Worm (Caenorhabditis elegans) whole organism, young adult: Measurements from ENCODE around the gene srw-127.
A peak's percentile ranks its signal among the peaks of the same experiment; 100 is the strongest.

Source experiments
- B0035.1 ChIP-seq: sonication (generic microtip); optimal IDR thresholded peaks from 2 replicates; lab custom pipeline; 2016; ENCODE audit warnings: missing genetic modification characterization, mild to moderate bottlenecking, missing compliant biosample characterization, missing genotype, missing genetic modification reagents
- C06A6.2 ChIP-seq: fragments of 200-800 bp; sonication (Bioruptor generic); conservative IDR thresholded peaks from 2 replicates; pipeline ENCODE4 v1.3.6; 2022; ENCODE audit warnings: missing genetic modification characterization, missing compliant biosample characterization
- F10E7.11 ChIP-seq: sonication (generic microtip); optimal IDR thresholded peaks from 2 replicates; lab custom pipeline; 2017; ENCODE audit warnings: mild to moderate bottlenecking, missing genetic modification characterization, moderate library complexity, missing compliant biosample characterization
- F23B12.7 ChIP-seq: sonication (generic microtip); optimal IDR thresholded peaks from 2 replicates; lab custom pipeline; 2017; ENCODE audit warnings: missing genetic modification characterization, mild to moderate bottlenecking, missing compliant biosample characterization, antibody characterized with exemption, moderate library complexity; ENCODE audit not compliant: insufficient read depth
- F33H1.4 ChIP-seq: fragments of 200-800 bp; sonication (Bioruptor generic); IDR thresholded peaks from 2 replicates; pipeline ENCODE4 v1.3.6; 2022; ENCODE audit warnings: missing genetic modification reagents, missing genetic modification characterization, missing compliant biosample characterization
- F37B4.10 ChIP-seq: fragments of 200-800 bp; sonication (Bioruptor generic); IDR thresholded peaks from 2 replicates; pipeline ENCODE4 v1.3.6; 2022; ENCODE audit warnings: missing genetic modification characterization, missing compliant biosample characterization
- F39B2.1 ChIP-seq: fragments of 200-800 bp; sonication (Bioruptor generic); IDR thresholded peaks from 2 replicates; pipeline ENCODE4 v1.3.6; 2022; ENCODE audit warnings: missing genetic modification reagents, missing genetic modification characterization, missing compliant biosample characterization
- T26A5.8 ChIP-seq: sonication (generic microtip); optimal IDR thresholded peaks from 2 replicates; lab custom pipeline; 2016; ENCODE audit warnings: missing genetic modification characterization, missing compliant biosample characterization
- Y53G8AR.9 ChIP-seq: fragments of 200-800 bp; sonication (Bioruptor generic); conservative IDR thresholded peaks from 2 replicates; pipeline ENCODE4 v1.3.6; 2022; ENCODE audit warnings: missing genetic modification reagents, missing genetic modification characterization, missing compliant biosample characterization
- Y67H2A.10 ChIP-seq: fragments of 200-800 bp; sonication (Bioruptor generic); conservative IDR thresholded peaks from 2 replicates; pipeline ENCODE4 v1.3.6; 2022; ENCODE audit warnings: missing genetic modification reagents, missing genetic modification characterization, missing compliant biosample characterization
- ZK185.1 ChIP-seq: sonication (generic microtip); optimal IDR thresholded peaks from 2 replicates; lab custom pipeline; 2016; ENCODE audit warnings: mild to moderate bottlenecking, missing genetic modification characterization, missing compliant biosample characterization; ENCODE audit not compliant: poor library complexity, severe bottlenecking
- aptf-3 ChIP-seq: fragments of 200-800 bp; sonication (Bioruptor generic); IDR thresholded peaks from 2 replicates; pipeline ENCODE4 v1.3.6; 2022; ENCODE audit warnings: missing genetic modification characterization, missing compliant biosample characterization
- atf-7 ChIP-seq: sonication (generic microtip); optimal IDR thresholded peaks from 2 replicates; lab custom pipeline; 2017; ENCODE audit warnings: mild to moderate bottlenecking, missing genetic modification characterization, missing compliant biosample characterization
- attf-3 ChIP-seq: fragments of 200-800 bp; sonication (Bioruptor generic); conservative IDR thresholded peaks from 2 replicates; pipeline ENCODE4 v1.3.6; 2022; ENCODE audit warnings: missing genetic modification reagents, missing genetic modification characterization, missing compliant biosample characterization
- attf-5 ChIP-seq: fragments of 200-800 bp; sonication (Bioruptor generic); optimal IDR thresholded peaks from 2 replicates; lab custom pipeline; 2018; ENCODE audit warnings: mild to moderate bottlenecking, missing genetic modification characterization, missing compliant biosample characterization
- bed-2 ChIP-seq: fragments of 200-800 bp; sonication (Bioruptor generic); IDR thresholded peaks from 2 replicates; pipeline ENCODE4 v1.3.6; 2022; ENCODE audit warnings: missing genetic modification reagents, missing genetic modification characterization, missing compliant biosample characterization
- ccch-3 ChIP-seq: fragments of 200-800 bp; sonication (Bioruptor generic); optimal IDR thresholded peaks from 2 replicates; lab custom pipeline; 2018; ENCODE audit warnings: mild to moderate bottlenecking, missing genetic modification characterization, missing compliant biosample characterization
- ceh-100 ChIP-seq: fragments of 200-800 bp; sonication (Bioruptor generic); IDR thresholded peaks from 2 replicates; pipeline ENCODE4 v1.3.6; 2022; ENCODE audit warnings: missing genetic modification reagents, missing genetic modification characterization, missing compliant biosample characterization
- ceh-27 ChIP-seq: fragments of 200-800 bp; sonication (Bioruptor generic); optimal IDR thresholded peaks from 2 replicates; lab custom pipeline; 2018; ENCODE audit warnings: mild to moderate bottlenecking, missing genetic modification characterization, moderate library complexity, missing compliant biosample characterization
- die-1 ChIP-seq: sonication (generic microtip); optimal IDR thresholded peaks from 2 replicates; lab custom pipeline; 2016; ENCODE audit warnings: missing genotype, mild to moderate bottlenecking, missing genetic modification characterization, missing compliant biosample characterization
- dpl-1 ChIP-seq: fragments of 150-350 bp; optimal IDR thresholded peaks from 2 replicates; lab custom pipeline; 2014; ENCODE audit warnings: missing biosample characterization, missing genetic modification reagents, missing genetic modification characterization
- egl-18 ChIP-seq: fragments of 200-800 bp; sonication (Bioruptor generic); IDR thresholded peaks from 2 replicates; pipeline ENCODE4 v1.3.6; 2022; ENCODE audit warnings: missing genetic modification reagents, missing genetic modification characterization, missing compliant biosample characterization
- egrh-3 ChIP-seq: fragments of 200-800 bp; sonication (Bioruptor generic); IDR thresholded peaks from 2 replicates; pipeline ENCODE4 v1.3.6; 2022; ENCODE audit warnings: missing genetic modification reagents, missing genetic modification characterization, missing compliant biosample characterization
- ets-4 ChIP-seq: fragments of 200-800 bp; sonication (Bioruptor generic); optimal IDR thresholded peaks from 2 replicates; lab custom pipeline; 2018; ENCODE audit warnings: mild to moderate bottlenecking, missing genetic modification characterization, missing compliant biosample characterization
- lag-1 ChIP-seq: fragments of 200-800 bp; sonication (Bioruptor generic); IDR thresholded peaks from 2 replicates; pipeline ENCODE4 v1.3.6; 2022; ENCODE audit warnings: missing genetic modification reagents, missing genetic modification characterization, missing compliant biosample characterization
- let-526 ChIP-seq: fragments of 200-800 bp; sonication (Bioruptor generic); IDR thresholded peaks from 2 replicates; pipeline ENCODE4 v1.3.6; 2022; ENCODE audit warnings: missing genetic modification reagents, missing genetic modification characterization, missing compliant biosample characterization
- let-607 ChIP-seq, 2 experiments: fragments of 200-800 bp in 1 of 2; sonication (Bioruptor generic) in 1 of 2; sonication (generic microtip) in 1 of 2; optimal IDR thresholded peaks; 2 replicates each; lab custom pipeline; 2016 to 2018; ENCODE audit warnings: mild to moderate bottlenecking in 2 of 2, missing compliant biosample characterization in 2 of 2, missing genetic modification characterization in 2 of 2, moderate library complexity in 2 of 2, missing genotype in 1 of 2
- lin-40 ChIP-seq: sonication (generic microtip); optimal IDR thresholded peaks from 2 replicates; lab custom pipeline; 2016; ENCODE audit warnings: missing genetic modification characterization, mild to moderate bottlenecking, missing compliant biosample characterization, missing genotype, missing genetic modification reagents
- lir-1 ChIP-seq: fragments of 200-800 bp; sonication (Bioruptor generic); conservative IDR thresholded peaks from 2 replicates; pipeline ENCODE4 v1.3.6; 2022; ENCODE audit warnings: missing genetic modification reagents, missing genetic modification characterization, missing compliant biosample characterization
- madf-3 ChIP-seq: fragments of 200-800 bp; sonication (Bioruptor generic); IDR thresholded peaks from 2 replicates; pipeline ENCODE4 v1.3.6; 2022; ENCODE audit warnings: missing genetic modification reagents, missing genetic modification characterization, missing compliant biosample characterization
- mes-4 ChIP-seq: sonication (generic microtip); optimal IDR thresholded peaks from 2 replicates; lab custom pipeline; 2016; ENCODE audit warnings: missing genotype, missing genetic modification characterization, missing compliant biosample characterization
- mxl-1 ChIP-seq: sonication (generic microtip); optimal IDR thresholded peaks from 2 replicates; lab custom pipeline; 2016; ENCODE audit warnings: missing genetic modification characterization, missing compliant biosample characterization
- nfya-2 ChIP-seq: fragments of 200-800 bp; sonication (Bioruptor generic); IDR thresholded peaks from 2 replicates; pipeline ENCODE4 v1.3.6; 2022; ENCODE audit warnings: missing genetic modification reagents, missing genetic modification characterization, missing compliant biosample characterization
- nfyb-1 ChIP-seq: fragments of 200-800 bp; sonication (Bioruptor generic); IDR thresholded peaks from 2 replicates; pipeline ENCODE4 v1.3.6; 2022; ENCODE audit warnings: missing genetic modification reagents, missing genetic modification characterization, missing compliant biosample characterization
- nhr-120 ChIP-seq: fragments of 200-800 bp; sonication (Bioruptor generic); IDR thresholded peaks from 2 replicates; pipeline ENCODE4 v1.3.6; 2022; ENCODE audit warnings: missing genetic modification characterization, missing compliant biosample characterization
- nhr-80 ChIP-seq: sonication (generic microtip); optimal IDR thresholded peaks from 2 replicates; lab custom pipeline; 2016; ENCODE audit warnings: missing genetic modification characterization, missing compliant biosample characterization
- pbrm-1 ChIP-seq: fragments of 200-800 bp; sonication (Bioruptor generic); IDR thresholded peaks from 2 replicates; pipeline ENCODE4 v1.3.6; 2022; ENCODE audit warnings: missing genetic modification reagents, missing genetic modification characterization, missing compliant biosample characterization
- rcor-1 ChIP-seq: fragments of 200-800 bp; sonication (Bioruptor generic); IDR thresholded peaks from 2 replicates; pipeline ENCODE4 v1.3.6; 2022; ENCODE audit warnings: missing genetic modification reagents, missing genetic modification characterization, missing compliant biosample characterization
- repo-1 ChIP-seq: sonication (generic microtip); optimal IDR thresholded peaks from 2 replicates; lab custom pipeline; 2017; ENCODE audit warnings: mild to moderate bottlenecking, missing genetic modification characterization, missing compliant biosample characterization
- snpc-1.1 ChIP-seq: sonication (generic microtip); optimal IDR thresholded peaks from 2 replicates; lab custom pipeline; 2017; ENCODE audit warnings: missing genetic modification characterization, mild to moderate bottlenecking, missing compliant biosample characterization, antibody characterized with exemption, moderate library complexity, missing genotype, missing genetic modification reagents; ENCODE audit not compliant: insufficient read depth
- somi-1 ChIP-seq: fragments of 200-800 bp; sonication (Bioruptor generic); optimal IDR thresholded peaks from 2 replicates; lab custom pipeline; 2018; ENCODE audit warnings: mild to moderate bottlenecking, missing genetic modification characterization, missing compliant biosample characterization
- tbp1 ChIP-seq: fragments of 200-800 bp; sonication (Bioruptor generic); optimal IDR thresholded peaks from 2 replicates; lab custom pipeline; 2018; ENCODE audit warnings: mild to moderate bottlenecking, missing genetic modification characterization, missing compliant biosample characterization
- unc-130 ChIP-seq: sonication (generic microtip); optimal IDR thresholded peaks from 2 replicates; lab custom pipeline; 2016; ENCODE audit warnings: missing genetic modification reagents, missing genetic modification characterization, missing compliant biosample characterization
- zim-3 ChIP-seq: sonication (generic microtip); optimal IDR thresholded peaks from 2 replicates; lab custom pipeline; 2017; ENCODE audit warnings: mild to moderate bottlenecking, missing genetic modification characterization, moderate library complexity, missing compliant biosample characterization
- ztf-26 ChIP-seq: sonication (generic microtip); optimal IDR thresholded peaks from 2 replicates; lab custom pipeline; 2017; ENCODE audit warnings: missing genetic modification characterization, missing compliant biosample characterization
- ztf-6 ChIP-seq: fragments of 200-800 bp; sonication (Bioruptor generic); IDR thresholded peaks from 2 replicates; pipeline ENCODE4 v1.3.6; 2022; ENCODE audit warnings: missing genetic modification reagents, missing genetic modification characterization, missing compliant biosample characterization

srw-127 gene

DNA sequence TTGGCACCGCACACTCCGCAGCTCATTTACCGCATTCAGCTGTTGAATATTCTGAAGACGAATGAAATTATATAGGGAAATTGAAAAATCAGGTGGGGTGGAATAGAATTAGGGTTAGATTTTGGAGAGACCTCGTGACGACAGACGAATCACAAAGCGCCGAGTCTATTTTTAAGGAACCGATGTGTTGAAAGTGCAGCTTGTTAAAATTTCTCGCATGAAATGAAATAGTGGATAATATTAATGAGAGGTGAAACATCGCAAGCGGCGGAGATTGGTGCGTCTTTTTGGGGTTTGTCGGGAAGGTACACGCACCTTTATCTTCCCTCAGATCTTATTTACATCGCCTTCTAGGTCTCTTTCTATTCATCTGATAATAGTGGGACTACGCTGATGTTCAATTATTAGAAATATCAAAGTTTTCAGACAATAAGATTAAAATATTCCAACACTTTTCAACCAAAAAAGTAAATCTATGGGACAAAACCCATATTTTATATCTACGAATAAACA, 23.0 kb upstream of the srw-127 start, which contains the start of gene nhr-140:
nhr-140 (minus strand) TSS at position 51 of the 513 bp plus-strand sequence.
- TF ChIP-seq F23B12.7 (tag; lab: Kevin White, UChicago) (no peak), let-607 (tag; optimal IDR thresholded peaks at IDR 0.05; lab: Kevin White, UChicago) (no peak), C06A6.2 (GFP tag; lab: Robert Waterston, UW) (no peak), attf-5 (GFP tag; lab: Kevin White, UChicago) (no peak), bed-2 (no peak), T26A5.8 (no peak), F10E7.11 (tag; lab: Kevin White, UChicago) (no peak), mxl-1 (no peak)

DNA sequence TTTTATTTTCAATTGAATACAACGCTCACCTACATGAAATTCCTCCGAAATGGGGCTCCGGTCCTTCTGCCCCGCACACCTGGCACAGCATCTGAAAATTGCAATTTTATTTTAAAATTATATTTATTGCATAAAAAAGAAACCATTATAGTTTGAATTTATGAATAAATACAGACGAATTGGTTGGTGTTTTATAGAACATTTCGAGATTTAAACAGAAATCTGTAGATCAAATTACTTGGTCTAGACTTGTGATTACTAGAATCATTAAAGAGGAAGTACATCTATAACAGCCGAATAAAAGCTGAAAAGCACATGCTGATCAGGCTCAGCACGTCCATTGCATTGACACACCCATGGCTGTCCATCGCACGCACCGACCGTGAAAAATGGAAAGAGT, 20.9 kb upstream of the srw-127 start, which contains the start of gene nhr-162:
nhr-162 (minus strand) TSS at position 101 of the 400 bp plus-strand sequence.
- TF ChIP-seq ceh-100 (GFP tag; lab: Robert Waterston, UW), result no peak
- TF ChIP-seq let-526 (GFP tag; lab: Robert Waterston, UW), result no peak
- no peak for TF ChIP-seq nhr-120 (GFP tag; lab: Robert Waterston, UW)
- no peak for TF ChIP-seq ceh-27 (GFP tag; lab: Kevin White, UChicago)
- no peak for TF ChIP-seq lag-1 (GFP tag; lab: Robert Waterston, UW)
- no peak for TF ChIP-seq unc-130
- no peak for TF ChIP-seq attf-3
- no peak for TF ChIP-seq B0035.1 (tag; lab: Kevin White, UChicago)

DNA sequence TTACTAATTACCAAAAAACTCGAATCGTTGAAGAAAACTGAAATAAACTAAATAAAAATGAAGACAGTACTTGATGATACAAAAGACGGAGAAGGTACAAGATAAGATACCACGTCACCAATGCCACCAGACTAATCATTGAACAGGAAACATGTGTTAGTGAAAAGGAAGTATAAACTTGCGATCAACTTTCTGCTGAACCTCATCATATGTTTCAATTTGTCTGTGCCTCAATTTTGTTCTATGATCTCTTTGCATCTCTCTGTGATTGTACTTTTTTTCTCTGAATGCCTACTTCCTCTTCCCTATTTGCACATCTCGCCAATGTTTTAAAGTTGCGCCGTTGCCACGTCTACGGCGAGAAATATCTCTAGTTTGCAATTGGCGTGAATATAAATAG, 18.7 kb upstream of the srw-127 start:
- TF ChIP-seq mes-4 (tag; lab: Kevin White, UChicago) (no peak), dpl-1 (GFP tag; lab: Kevin White, UChicago) (no peak), attf-5 (GFP tag; lab: Kevin White, UChicago) (peak; percentile 22), nhr-80 (peak; percentile 66), aptf-3 (GFP tag; lab: Robert Waterston, UW) (no peak), tbp1 (no peak), F39B2.1 (GFP tag; lab: Robert Waterston, UW) (no peak), lir-1 (no peak), ZK185.1 (no peak), die-1 (tag; lab: Kevin White, UChicago) (peak; percentile 8), F33H1.4 (GFP tag; lab: Robert Waterston, UW) (no peak), ets-4 (GFP tag; lab: Kevin White, UChicago) (no peak), Y53G8AR.9 (GFP tag; lab: Robert Waterston, UW) (no peak), rcor-1 (GFP tag; lab: Robert Waterston, UW) (no peak), F23B12.7 (tag; lab: Kevin White, UChicago) (no peak), snpc-1.1 (tag; lab: Kevin White, UChicago) (no peak), atf-7 (tag; lab: Kevin White, UChicago) (peak; percentile 58), madf-3 (GFP tag; lab: Robert Waterston, UW) (no peak), egl-18 (GFP tag; lab: Robert Waterston, UW) (no peak), lin-40 (peak; percentile 68), nfyb-1 (0 out of 2 replicates have a peak, but pooled peaks have one; percentile 46), nhr-120 (GFP tag; lab: Robert Waterston, UW) (no peak), let-526 (GFP tag; lab: Robert Waterston, UW) (no peak), ztf-6 (GFP tag; lab: Robert Waterston, UW) (no peak), zim-3 (tag; lab: Kevin White, UChicago) (no peak), somi-1 (GFP tag; lab: Kevin White, UChicago) (peak; percentile 69), nfya-2 (GFP tag; lab: Robert Waterston, UW) (no peak), repo-1 (no peak), Y67H2A.10 (GFP tag; lab: Robert Waterston, UW) (no peak), F37B4.10 (GFP tag; lab: Robert Waterston, UW) (no peak), egrh-3 (GFP tag; lab: Robert Waterston, UW) (no peak), ccch-3 (GFP tag; lab: Kevin White, UChicago) (no peak), ztf-26 (tag; lab: Kevin White, UChicago) (peak; percentile 52), pbrm-1 (GFP tag; lab: Robert Waterston, UW) (no peak)
